Fruit fly (Drosophila melanogaster): ENCODE data around the gene CG4942.

dm6 chr3L:9025680-9026079 lies 47.2 kb upstream of the CG4942 start:
- TF ChIP-seq CG8478 (optimal IDR thresholded peaks at IDR 0.05) (no peak), CTCF (optimal IDR thresholded peaks at IDR 0.05) (no peak)
